Worm (Caenorhabditis elegans): Measurements from ENCODE around the gene ZK470.14.

- TF ChIP-seq madf-10 (tag; optimal IDR thresholded peaks at IDR 0.05) (no peak), gei-17 (GFP tag; optimal IDR thresholded peaks at IDR 0.05) (no peak), ccch-3 (GFP tag; optimal IDR thresholded peaks at IDR 0.05) (no peak), lin-40 (tag; optimal IDR thresholded peaks at IDR 0.05) (no peak), lsl-1 (GFP tag; optimal IDR thresholded peaks at IDR 0.05) (no peak), egrh-3 (GFP tag; IDR thresholded peaks at IDR 0.05) (no peak), dpff-1 (tag; optimal IDR thresholded peaks at IDR 0.05) (no peak), unc-62 (GFP tag; optimal IDR thresholded peaks at IDR 0.05) (no peak), him-1 (tag; optimal IDR thresholded peaks at IDR 0.05) (no peak), ama-1 (optimal IDR thresholded peaks at IDR 0.05) (no peak), ama-1 (GFP tag; optimal IDR thresholded peaks at IDR 0.05) (no peak)
Measured at ce11 chrX:4138413-4139193, 28.6 kb upstream of the ZK470.14 start.

Data from whole organism, young adult.